Worm (Caenorhabditis elegans): ENCODE measurements around the gene pafo-1.

DNA sequence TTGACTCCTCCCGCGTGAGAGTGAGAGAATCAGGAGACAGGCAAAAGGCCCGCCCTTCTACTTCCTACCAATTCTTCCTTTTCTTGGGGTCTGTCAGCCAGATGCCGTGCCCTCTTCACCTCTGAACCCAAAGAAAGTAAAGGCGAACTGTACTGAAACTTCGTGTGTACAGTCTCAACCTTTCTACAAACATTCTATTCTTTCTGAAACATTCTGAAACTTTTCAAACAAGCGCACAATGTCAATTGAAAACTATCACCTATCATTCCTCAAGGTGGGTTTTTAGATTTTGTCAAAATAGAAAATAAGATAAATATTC, 11.0 kb downstream of the pafo-1 start:
- TF ChIP-seq C06A6.2 (GFP tag; conservative IDR thresholded peaks at IDR 0.05) (0 out of 2 replicates have a peak, but pooled peaks have one; percentile 7), nfya-1 (tag; optimal IDR thresholded peaks at IDR 0.05; ENCODE audit: borderline replicate concordance, insufficient read depth) (no peak), repo-1 (tag; optimal IDR thresholded peaks at IDR 0.05) (no peak), ama-1 (optimal IDR thresholded peaks at IDR 0.05) (peak; percentile 52), ama-1 (GFP tag; optimal IDR thresholded peaks at IDR 0.05) (no peak), snpc-3.4 (tag; optimal IDR thresholded peaks at IDR 0.05) (no peak), unc-130 (GFP tag; optimal IDR thresholded peaks at IDR 0.05) (no peak)
